Fruit fly (Drosophila melanogaster) S2 (cell line): Measurements from ENCODE around the gene CG14105.

Experiments used
- CG8478 ChIP-seq: fragments of >200 bp; optimal IDR thresholded peaks from 2 replicates; lab custom pipeline; 2018
- CTCF ChIP-seq, 2 experiments: fragments of >200 bp; optimal IDR thresholded peaks; 2 replicates each; lab custom pipeline; 2018

The CG14105 gene

DNA sequence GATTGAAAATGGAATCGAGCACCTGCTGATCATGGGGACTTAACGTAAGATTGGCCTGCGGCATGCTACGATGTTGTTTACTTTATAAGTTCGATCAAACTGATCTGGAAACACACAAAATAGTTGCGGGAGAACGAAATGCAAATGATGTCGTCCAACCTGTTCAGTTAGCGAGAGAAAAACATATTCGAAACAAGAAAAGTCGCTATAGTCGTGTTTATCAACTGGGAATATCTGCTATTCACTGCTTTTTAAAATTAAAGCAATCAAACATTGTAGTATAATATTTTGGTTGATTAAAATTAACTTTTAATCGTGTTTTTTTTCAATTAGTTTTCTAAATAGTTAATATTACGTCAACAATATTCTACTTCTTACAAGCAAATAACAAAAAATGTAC lies at the start of gene CG14105:
Gene CG14105, minus strand, starts transcription at position 101 of the 400 bp plus-strand sequence.
- TF ChIP-seq CG8478 (no peak), CTCF (optimal IDR thresholded peaks at IDR 0.05; lab: Kevin White, UChicago) (no peak)

DNA sequence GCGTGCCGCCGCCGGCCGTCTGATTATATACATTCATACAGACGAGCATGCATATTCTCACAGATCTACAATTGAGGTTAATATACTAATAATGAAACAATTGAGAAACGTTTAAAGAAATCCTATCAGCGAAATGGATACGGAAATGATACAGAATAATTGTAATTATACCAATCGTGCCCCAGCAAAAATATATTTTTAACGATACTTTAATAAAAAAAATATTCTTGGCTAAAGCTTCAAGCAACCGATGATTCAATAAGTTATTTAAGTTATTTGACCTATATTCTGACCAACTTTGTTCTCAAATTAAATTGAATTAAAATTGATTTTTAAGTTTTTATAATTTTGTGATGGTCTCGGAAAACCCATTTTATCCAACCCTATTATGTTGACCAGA lies 49.6 kb upstream of the CG14105 start:
- TF ChIP-seq CG8478, result no peak
- TF ChIP-seq CTCF (optimal IDR thresholded peaks at IDR 0.05; lab: Kevin White, UChicago), result no peak

DNA sequence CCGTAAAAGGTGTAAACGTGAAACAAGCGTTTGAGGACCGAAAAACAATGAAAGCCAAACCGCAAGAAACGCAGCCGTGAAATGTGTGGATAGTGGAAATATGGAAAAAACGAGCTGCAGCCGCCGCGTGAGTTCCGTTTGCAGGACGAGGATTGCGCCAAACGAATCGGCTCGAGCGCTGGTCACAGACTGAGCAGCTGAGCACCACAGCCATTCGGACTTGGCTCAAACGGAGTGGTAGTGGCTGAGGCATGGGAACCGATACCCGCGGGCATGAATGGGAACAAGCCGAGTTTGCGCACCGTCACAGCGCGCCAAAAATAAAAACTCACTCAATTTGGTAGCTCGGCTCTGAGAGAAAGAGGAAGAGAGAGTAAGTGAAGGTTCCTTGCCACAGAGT lies 48.1 kb upstream of the CG14105 start, which contains the start of gene CG10089:
Gene CG10089, minus strand, starts transcription at position 181 of the 400 bp plus-strand sequence.
- no peak for TF ChIP-seq CTCF (optimal IDR thresholded peaks at IDR 0.05; lab: Kevin White, UChicago)
- TF ChIP-seq CG8478, result no peak

DNA sequence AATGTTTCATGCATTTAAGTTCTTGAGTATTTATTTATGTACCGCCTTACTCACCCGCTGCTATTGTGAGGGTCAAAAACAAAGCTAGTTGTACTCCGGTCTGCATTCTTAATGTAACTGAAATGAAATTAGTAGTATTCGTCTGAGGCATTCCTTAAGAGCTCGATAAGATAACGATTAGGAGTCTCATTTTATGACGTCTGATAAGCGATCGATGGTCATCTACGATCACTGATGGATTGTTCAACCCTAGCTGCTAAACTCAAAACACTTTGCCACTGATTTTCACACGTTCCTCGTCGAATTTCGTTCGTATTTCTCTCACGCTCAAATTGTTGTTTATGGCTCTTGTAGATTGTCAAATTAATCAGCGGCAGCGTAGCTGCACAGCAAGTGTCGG lies 30.7 kb upstream of the CG14105 start, which contains the start of gene CG10116:
Gene CG10116, minus strand, starts transcription at position 106 of the 400 bp plus-strand sequence.
- TF ChIP-seq CG8478 (no peak), CTCF (optimal IDR thresholded peaks at IDR 0.05; lab: Kevin White, UChicago) (no peak)

DNA sequence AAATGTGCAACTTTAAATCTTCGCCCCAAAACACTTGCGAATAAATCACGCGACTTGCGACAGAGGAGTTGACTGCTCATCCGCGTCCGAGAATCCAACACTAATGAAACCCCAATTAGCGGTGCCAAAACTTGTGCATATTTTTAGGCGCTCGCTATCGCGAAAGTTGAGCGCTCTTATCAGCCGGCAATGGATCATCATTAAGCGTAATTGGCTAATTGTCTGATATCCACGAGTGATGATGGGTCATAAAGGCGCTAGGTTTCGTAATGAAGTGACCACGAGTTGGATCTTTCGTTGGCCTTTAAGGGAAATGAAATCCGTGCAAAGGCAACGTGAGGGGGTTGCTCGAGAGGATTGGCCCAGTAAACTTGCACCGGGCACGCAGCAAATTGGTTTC lies 28.3 kb upstream of the CG14105 start:
- TF ChIP-seq CG8478 (no peak), CTCF (optimal IDR thresholded peaks at IDR 0.05; lab: Kevin White, UChicago) (no peak)

DNA sequence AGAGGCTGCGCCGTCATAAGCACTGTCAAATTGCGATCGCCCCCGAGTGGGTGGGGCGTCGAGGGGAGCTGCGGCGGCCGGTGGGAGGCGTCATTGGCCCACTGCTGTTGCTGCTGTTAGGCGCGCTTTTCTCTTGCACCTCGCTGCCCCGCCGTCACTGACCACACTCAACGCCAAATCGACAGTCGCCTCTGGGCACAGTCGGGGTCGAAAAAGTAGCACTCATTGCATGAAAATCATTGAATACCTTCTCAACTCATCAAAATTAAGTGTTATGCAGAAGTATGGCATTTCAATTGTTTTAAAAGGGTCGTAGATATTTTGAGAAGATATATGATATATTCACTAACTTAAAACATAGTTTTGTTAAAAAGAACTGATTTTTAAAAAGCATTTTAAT lies 25.8 kb upstream of the CG14105 start:
- TF ChIP-seq CTCF (optimal IDR thresholded peaks at IDR 0.05; lab: Kevin White, UChicago) (no peak), CG8478 (no peak)

DNA sequence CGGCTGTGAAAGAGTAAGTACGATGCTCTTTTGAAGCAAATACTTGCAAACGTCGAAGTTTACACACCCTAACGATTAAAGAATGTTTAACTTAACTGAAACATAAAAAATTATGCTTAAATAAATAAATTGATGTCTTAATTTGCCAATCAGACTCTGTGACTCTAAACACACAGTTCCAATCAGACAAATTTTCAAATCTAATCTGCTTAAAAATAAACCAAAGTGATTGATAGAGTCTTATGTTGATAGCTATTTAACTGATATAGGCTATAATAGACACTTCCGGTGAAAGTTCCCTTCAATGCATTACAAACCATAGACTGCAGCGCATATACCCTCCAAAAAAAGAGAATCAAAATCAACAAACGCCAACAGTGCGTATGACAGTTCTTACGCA lies 25.1 kb upstream of the CG14105 start:
- no peak for TF ChIP-seq CTCF (optimal IDR thresholded peaks at IDR 0.05; lab: Kevin White, UChicago)

DNA sequence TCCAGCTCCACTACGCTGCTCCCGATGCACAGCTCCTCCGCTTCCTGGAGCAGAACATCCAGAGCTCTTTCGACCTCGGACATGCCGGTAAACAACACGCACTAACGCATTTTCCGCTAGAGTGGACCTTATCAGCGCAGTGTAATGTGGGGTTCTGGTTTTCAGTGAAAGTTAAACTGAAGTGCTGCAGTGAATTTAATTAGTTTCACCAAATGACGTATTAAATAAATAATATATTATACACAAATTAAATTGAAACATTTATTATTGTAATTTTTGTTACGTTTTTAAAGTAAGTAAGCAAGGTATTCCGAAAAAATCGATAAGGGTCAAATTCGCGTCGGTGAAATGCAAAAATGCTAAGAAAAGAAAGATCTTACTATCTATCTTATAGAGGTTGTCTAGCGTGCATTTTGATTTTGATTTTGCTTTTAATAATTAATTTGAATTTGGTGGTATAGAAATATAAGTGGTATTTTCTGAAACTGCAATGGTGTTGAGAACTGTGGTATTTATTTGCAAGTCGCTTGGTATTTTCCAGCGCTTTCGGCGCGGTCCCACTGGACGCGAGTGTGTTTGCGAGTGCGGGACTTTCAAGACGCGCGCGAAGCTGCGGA lies 23.8 kb upstream of the CG14105 start, which contains the start of the genes JMJD7 and CG10738:
Gene JMJD7, minus strand, starts transcription at position 107 of the 617 bp plus-strand sequence.
Gene CG10738, plus strand, starts transcription at position 594 of the 617 bp plus-strand sequence.
- TF ChIP-seq CTCF (optimal IDR thresholded peaks at IDR 0.05; lab: Kevin White, UChicago) (no peak), CG8478 (no peak)

DNA sequence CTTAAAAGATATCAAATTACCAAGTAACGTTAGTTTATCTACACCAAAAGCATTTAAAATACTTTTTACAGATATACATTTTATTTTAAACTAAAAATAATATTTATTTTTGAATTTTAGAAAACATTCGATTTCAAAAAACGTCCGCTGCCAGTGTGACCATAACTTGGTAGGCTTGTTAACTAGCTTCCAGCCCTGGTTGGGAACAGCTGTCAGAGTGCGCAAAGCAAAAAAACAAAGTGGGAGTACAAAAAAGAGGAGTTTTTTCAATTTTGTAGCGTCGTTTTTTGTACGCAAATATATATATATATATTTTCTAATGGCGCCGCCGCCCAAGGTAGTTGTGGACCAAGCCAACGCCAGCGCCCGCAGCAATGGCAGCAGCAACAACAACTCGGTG lies 15.9 kb upstream of the CG14105 start, which contains the start of gene cmb:
Gene cmb, plus strand, starts transcription at position 195 of the 400 bp plus-strand sequence.
- no peak for TF ChIP-seq CG8478
- TF ChIP-seq CTCF (optimal IDR thresholded peaks at IDR 0.05; lab: Kevin White, UChicago), result no peak

DNA sequence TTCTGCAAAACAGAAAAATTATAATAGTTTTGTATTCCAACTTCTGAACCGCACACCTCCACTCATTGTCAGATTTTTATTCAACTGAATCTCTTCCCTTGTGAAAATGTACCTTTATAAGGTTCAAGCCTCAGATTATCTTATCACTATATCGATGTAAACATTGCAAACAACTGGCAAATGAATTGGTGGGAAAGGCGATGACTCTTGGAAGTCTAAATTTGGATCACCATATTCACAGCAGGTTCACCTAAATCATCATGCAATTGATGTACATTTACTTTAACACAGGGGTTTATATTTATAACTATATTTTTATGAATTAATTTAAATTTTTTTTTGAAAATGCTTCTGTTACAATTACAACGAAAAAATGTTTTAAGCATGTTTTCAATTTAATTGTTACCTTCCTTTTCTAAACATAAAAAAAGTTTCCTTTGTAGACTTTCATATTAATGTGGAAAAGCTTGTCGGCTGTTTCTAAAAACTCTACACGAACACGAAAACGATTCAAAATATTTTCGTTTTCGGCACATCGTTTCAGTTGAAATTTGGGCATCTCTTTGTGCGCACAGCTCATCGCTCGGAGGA lies 14.0 kb upstream of the CG14105 start, which contains the start of the genes CG10140 and CG14109:
Gene CG10140, minus strand, starts transcription at position 101 of the 591 bp plus-strand sequence.
Gene CG14109, plus strand, starts transcription at position 541 of the 591 bp plus-strand sequence.
- no peak for TF ChIP-seq CG8478
- TF ChIP-seq CTCF (optimal IDR thresholded peaks at IDR 0.05; lab: Kevin White, UChicago), result no peak

DNA sequence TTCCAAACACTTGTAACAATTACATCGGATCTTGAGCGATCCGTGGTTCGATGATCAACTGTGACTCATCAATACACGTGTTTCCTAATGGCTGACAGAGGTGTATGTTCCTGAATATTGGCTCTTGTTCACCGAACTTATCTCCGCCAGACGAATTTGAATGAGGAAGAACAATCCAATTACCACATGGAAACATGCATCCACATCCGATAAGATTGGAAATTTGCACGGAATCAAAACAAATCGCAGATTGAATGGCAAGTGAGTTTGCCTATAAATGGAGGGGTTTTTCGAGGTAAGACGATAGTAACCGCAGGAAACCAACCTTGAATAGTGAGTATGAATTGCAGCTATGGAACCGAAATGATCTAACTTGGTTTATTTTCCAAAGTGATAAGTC lies 11.2 kb upstream of the CG14105 start, which contains the start of gene CG10725:
Gene CG10725, plus strand, starts transcription at position 301 of the 400 bp plus-strand sequence.
- no peak for TF ChIP-seq CTCF (optimal IDR thresholded peaks at IDR 0.05; lab: Kevin White, UChicago)
- no peak for TF ChIP-seq CG8478

DNA sequence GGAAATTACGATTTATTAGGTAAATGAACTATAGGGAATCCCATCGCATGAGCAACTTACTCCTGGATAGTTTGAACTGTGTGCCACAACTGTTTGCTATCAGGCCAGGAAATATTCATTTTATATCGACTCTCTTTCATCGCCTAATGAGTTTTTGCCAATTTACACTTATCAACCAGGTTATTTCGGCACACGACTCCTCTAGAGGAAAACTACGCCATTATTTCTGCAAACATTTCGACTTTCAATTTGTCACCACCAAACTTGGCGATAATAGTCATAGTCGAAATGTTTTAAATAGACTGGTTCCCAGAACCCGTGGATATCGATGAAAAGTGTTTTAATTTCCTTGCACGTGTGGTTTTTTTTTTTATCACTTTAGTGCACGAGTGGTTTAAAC lies 10.6 kb upstream of the CG14105 start, which contains the start of gene CG10154:
Gene CG10154, minus strand, starts transcription at position 101 of the 400 bp plus-strand sequence.
- TF ChIP-seq CG8478, result no peak
- no peak for TF ChIP-seq CTCF (optimal IDR thresholded peaks at IDR 0.05; lab: Kevin White, UChicago)

DNA sequence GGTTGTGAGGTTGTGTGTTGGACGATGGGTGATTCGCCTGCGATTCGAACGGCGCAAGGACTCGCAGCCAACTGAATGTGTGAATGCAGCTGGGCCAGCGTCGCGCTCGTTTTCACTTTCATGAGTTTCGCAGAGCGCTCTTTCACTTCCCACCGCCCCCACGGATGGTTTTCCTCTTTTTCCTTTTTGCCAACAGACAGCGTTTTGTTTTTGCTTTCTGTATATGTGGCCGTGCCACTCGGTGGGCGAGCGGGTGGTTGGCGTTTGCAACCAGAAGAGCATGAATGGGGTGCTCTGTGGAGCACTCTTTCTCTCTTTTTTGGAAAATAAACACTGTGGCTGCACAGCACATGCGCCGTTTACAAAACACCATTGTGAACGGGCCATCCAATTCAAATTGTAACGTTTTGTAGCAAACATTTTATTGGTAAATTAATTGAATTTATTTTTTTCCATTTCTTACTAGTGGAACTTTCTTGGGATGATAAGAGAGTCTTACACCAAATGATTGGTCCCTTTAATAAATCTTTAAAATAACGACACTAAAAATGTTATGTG lies 8.8 kb upstream of the CG14105 start, which contains the start of gene CG10713:
Gene CG10713, minus strand, starts transcription at position 60 of the 558 bp plus-strand sequence.
- no peak for TF ChIP-seq CG8478
- no peak for TF ChIP-seq CTCF (optimal IDR thresholded peaks at IDR 0.05; lab: Kevin White, UChicago)

DNA sequence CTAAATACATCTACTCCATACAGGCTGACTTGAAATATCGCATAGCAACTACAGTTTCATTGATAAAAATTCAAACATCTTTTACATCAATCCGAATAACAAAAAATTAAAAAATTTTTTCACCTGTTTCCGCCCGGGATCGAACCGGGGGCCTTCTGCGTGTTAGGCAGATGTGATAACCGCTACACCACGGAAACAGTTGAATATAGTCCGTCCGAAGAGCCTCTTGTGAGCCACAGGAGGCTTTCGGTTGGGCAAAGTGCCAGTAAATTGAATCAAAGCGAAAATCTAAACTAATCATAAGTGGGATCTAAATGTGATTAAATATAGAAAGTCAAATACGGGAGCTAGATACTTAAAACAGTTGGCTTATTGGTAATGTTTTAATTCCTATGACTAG lies 7.0 kb upstream of the CG14105 start:
- TF ChIP-seq CTCF (optimal IDR thresholded peaks at IDR 0.05; lab: Kevin White, UChicago) (no peak), CG8478 (no peak)

DNA sequence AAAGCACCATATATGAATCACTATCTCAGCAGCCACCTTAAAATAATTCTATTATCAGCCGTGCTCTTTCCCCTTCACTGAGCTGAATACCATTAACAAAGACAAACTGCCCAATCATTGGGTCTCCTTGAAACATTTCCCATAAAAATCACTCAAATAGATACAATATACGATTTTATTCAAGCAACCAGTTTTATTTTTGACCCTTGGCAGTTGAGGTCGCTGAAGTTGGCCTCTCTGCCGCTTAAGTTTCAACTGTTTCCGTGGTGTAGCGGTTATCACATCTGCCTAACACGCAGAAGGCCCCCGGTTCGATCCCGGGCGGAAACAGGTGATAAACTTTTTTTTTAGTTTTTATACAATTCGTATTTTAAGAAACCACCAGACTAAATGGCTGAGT lies 6.3 kb upstream of the CG14105 start:
- no peak for TF ChIP-seq CG8478
- no peak for TF ChIP-seq CTCF (optimal IDR thresholded peaks at IDR 0.05; lab: Kevin White, UChicago)

DNA sequence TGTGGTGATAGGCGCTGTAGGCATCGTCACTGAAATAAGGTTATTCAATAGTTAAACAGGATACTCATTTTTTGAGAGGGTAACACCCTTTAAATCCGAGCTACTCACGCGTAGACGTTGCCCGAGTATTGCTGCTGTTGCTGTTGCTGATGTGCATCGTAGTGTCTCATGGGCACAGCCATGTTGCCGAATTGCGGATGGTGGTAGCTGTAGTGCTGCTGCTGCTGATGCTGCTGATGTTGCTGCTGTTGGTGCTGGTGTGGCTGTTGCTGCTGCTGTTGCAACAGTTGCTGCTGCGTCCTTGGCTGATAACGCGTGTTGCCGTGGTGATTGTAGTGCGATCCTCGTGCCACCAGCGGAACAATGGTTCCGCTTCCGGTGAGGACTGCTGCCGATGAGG lies 3.7 kb upstream of the CG14105 start:
- TF ChIP-seq CTCF (optimal IDR thresholded peaks at IDR 0.05; lab: Kevin White, UChicago), result no peak
- no peak for TF ChIP-seq CG8478
